Fruit fly (Drosophila melanogaster) whole organism, embryonic: ENCODE measurements around the gene CG8774.

ENCODE experiments used
- Aef1 ChIP-seq: fragments of 200-800 bp; sonication (Bioruptor generic); IDR thresholded peaks from 3 replicates; pipeline ENCODE4 v1.3.6; 2022; ENCODE audit warnings: missing biosample characterization, missing genetic modification characterization
- BtbVII ChIP-seq: fragments of 200-800 bp; sonication (Bioruptor generic); optimal IDR thresholded peaks from 3 replicates; lab custom pipeline; 2017; ENCODE audit warnings: missing biosample characterization, mild to moderate bottlenecking, missing genetic modification characterization
- CG10431 ChIP-seq: fragments of 200-800 bp; sonication (Bioruptor generic); optimal IDR thresholded peaks from 3 replicates; lab custom pipeline; 2018; ENCODE audit warnings: missing biosample characterization, mild to moderate bottlenecking, missing genetic modification characterization
- CG11093 ChIP-seq: fragments of 200-800 bp; sonication (Bioruptor generic); IDR thresholded peaks from 3 replicates; pipeline ENCODE4 v1.3.6; 2022; ENCODE audit warnings: missing biosample characterization, missing genetic modification characterization
- CG12744 ChIP-seq: fragments of 200-800 bp; sonication (Bioruptor generic); optimal IDR thresholded peaks from 2 replicates; lab custom pipeline; 2016; ENCODE audit warnings: missing biosample characterization, missing genetic modification characterization
- CG13287 ChIP-seq: fragments of 200-800 bp; sonication (Bioruptor generic); IDR thresholded peaks from 2 replicates; pipeline ENCODE4 v1.3.6; 2022; ENCODE audit warnings: missing biosample characterization, missing genetic modification characterization; ENCODE audit not compliant: partially characterized antibody
- CG13775 ChIP-seq: fragments of 200-800 bp; sonication (Bioruptor generic); optimal IDR thresholded peaks from 3 replicates; lab custom pipeline; 2017; ENCODE audit warnings: missing biosample characterization, mild to moderate bottlenecking, missing genetic modification characterization
- CG14965 ChIP-seq: fragments of 200-800 bp; sonication (Bioruptor generic); optimal IDR thresholded peaks from 2 replicates; lab custom pipeline; 2016; ENCODE audit warnings: missing biosample characterization, missing genetic modification characterization, borderline replicate concordance
- CG1529 ChIP-seq: fragments of 200-800 bp; sonication (Bioruptor generic); optimal IDR thresholded peaks from 3 replicates; lab custom pipeline; 2018; ENCODE audit warnings: missing biosample characterization, missing genetic modification characterization
- CG2875 ChIP-seq: fragments of 200-800 bp; sonication (Bioruptor generic); optimal IDR thresholded peaks from 2 replicates; lab custom pipeline; 2017; ENCODE audit warnings: missing biosample characterization, mild to moderate bottlenecking, missing genetic modification characterization, missing genetic modification reagents
- CG31224 ChIP-seq: fragments of 200-800 bp; sonication (Bioruptor generic); IDR thresholded peaks from 2 replicates; pipeline ENCODE4 v1.3.6; 2022; ENCODE audit warnings: missing biosample characterization, missing genetic modification characterization
- CG4820 ChIP-seq: fragments of 200-800 bp; sonication (Bioruptor generic); optimal IDR thresholded peaks from 3 replicates; lab custom pipeline; 2016; ENCODE audit warnings: missing biosample characterization, missing genetic modification characterization
- CG6654 ChIP-seq: fragments of 200-800 bp; sonication (Bioruptor generic); optimal IDR thresholded peaks from 2 replicates; lab custom pipeline; 2017; ENCODE audit warnings: missing biosample characterization, mild to moderate bottlenecking, missing genetic modification characterization
- CG7372 ChIP-seq: fragments of 200-800 bp; sonication (Bioruptor generic); IDR thresholded peaks from 2 replicates; pipeline ENCODE4 v1.3.6; 2022; ENCODE audit warnings: missing biosample characterization, missing genetic modification characterization
- CG8478 ChIP-seq: fragments of >200 bp; optimal IDR thresholded peaks from 2 replicates; lab custom pipeline; 2018
- CG9876 ChIP-seq: fragments of 200-800 bp; sonication (Bioruptor generic); optimal IDR thresholded peaks from 2 replicates; lab custom pipeline; 2016; ENCODE audit warnings: missing biosample characterization, missing genetic modification characterization
- CHES-1-like ChIP-seq: fragments of 200-800 bp; sonication (Bioruptor generic); optimal IDR thresholded peaks from 2 replicates; lab custom pipeline; 2016; ENCODE audit warnings: missing biosample characterization, missing genetic modification characterization
- Doc3 ChIP-seq: fragments of 200-800 bp; sonication (Bioruptor generic); IDR thresholded peaks from 3 replicates; pipeline ENCODE4 v1.3.6; 2022; ENCODE audit warnings: missing biosample characterization, missing genetic modification characterization; ENCODE audit not compliant: partially characterized antibody
- Gsc ChIP-seq: fragments of 200-800 bp; sonication (Bioruptor generic); IDR thresholded peaks from 2 replicates; pipeline ENCODE4 v1.3.6; 2022; ENCODE audit warnings: missing biosample characterization, missing genetic modification characterization
- HHEX ChIP-seq: fragments of 200-800 bp; sonication (Bioruptor generic); optimal IDR thresholded peaks from 3 replicates; lab custom pipeline; 2017; ENCODE audit warnings: missing biosample characterization, mild to moderate bottlenecking, missing genetic modification characterization, missing genetic modification reagents
- Hr78 ChIP-seq, 2 experiments: fragments of 200-800 bp in 1 of 2; fragments of >200 bp in 1 of 2; sonication (Bioruptor generic) in 1 of 2; optimal IDR thresholded peaks; 2 replicates each; lab custom pipeline; 2017 to 2019; ENCODE audit warnings: missing biosample characterization in 2 of 2, missing genetic modification characterization in 2 of 2, mild to moderate bottlenecking in 1 of 2, moderate library complexity in 1 of 2
- Jarid2 ChIP-seq: fragments of 200-800 bp; sonication (Bioruptor generic); optimal IDR thresholded peaks from 3 replicates; lab custom pipeline; 2017; ENCODE audit warnings: mild to moderate bottlenecking, missing biosample characterization, missing genetic modification reagents, missing genetic modification characterization
- Nf-YC ChIP-seq: fragments of 200-800 bp; optimal IDR thresholded peaks from 3 replicates; lab custom pipeline; 2019; ENCODE audit warnings: missing biosample characterization, mild to moderate bottlenecking, missing genetic modification characterization, moderate library complexity
- Oli ChIP-seq: fragments of 200-800 bp; sonication (Bioruptor generic); optimal IDR thresholded peaks from 2 replicates; lab custom pipeline; 2018; ENCODE audit warnings: missing biosample characterization, mild to moderate bottlenecking, missing genetic modification characterization, moderate library complexity
- Poxn ChIP-seq: fragments of 200-800 bp; sonication (Bioruptor generic); IDR thresholded peaks from 2 replicates; pipeline ENCODE4 v1.3.6; 2022; ENCODE audit warnings: missing biosample characterization, missing genetic modification characterization
- Ravus ChIP-seq: fragments of 200-800 bp; sonication (Bioruptor generic); IDR thresholded peaks from 2 replicates; pipeline ENCODE4 v1.3.6; 2022; ENCODE audit warnings: missing biosample characterization, missing genetic modification characterization
- Taf1 ChIP-seq: fragments of 200-800 bp; sonication (Bioruptor generic); IDR thresholded peaks from 2 replicates; pipeline ENCODE4 v1.3.6; 2022; ENCODE audit warnings: missing biosample characterization, missing genetic modification characterization
- Trl ChIP-seq, 3 experiments: fragments of >200 bp in 2 of 3; fragments of 200-800 bp in 1 of 3; sonication (Bioruptor generic) in 1 of 3; optimal IDR thresholded peaks; 2 replicates in 1 of 3; 3 replicates in 2 of 3; lab custom pipeline; 2016 to 2017; ENCODE audit warnings: missing biosample characterization in 1 of 3, missing genetic modification characterization in 1 of 3
- cad ChIP-seq: fragments of >200 bp; optimal IDR thresholded peaks from 2 replicates; lab custom pipeline; 2017; ENCODE audit warnings: missing biosample characterization, missing genetic modification characterization
- chinmo ChIP-seq: fragments of 200-800 bp; sonication (Bioruptor generic); IDR thresholded peaks from 4 replicates; pipeline ENCODE4 v1.3.6; 2022; ENCODE audit warnings: missing biosample characterization, missing genetic modification characterization; ENCODE audit not compliant: partially characterized antibody
- danr ChIP-seq: fragments of 200-800 bp; sonication (Bioruptor generic); IDR thresholded peaks from 2 replicates; pipeline ENCODE4 v1.3.6; 2022; ENCODE audit warnings: missing biosample characterization, missing genetic modification characterization
- fd102C ChIP-seq: fragments of 200-800 bp; sonication (Bioruptor generic); optimal IDR thresholded peaks from 2 replicates; lab custom pipeline; 2018; ENCODE audit warnings: missing biosample characterization, mild to moderate bottlenecking, missing genetic modification characterization, moderate library complexity
- gsb ChIP-seq: fragments of 200-800 bp; sonication (Bioruptor generic); IDR thresholded peaks from 2 replicates; pipeline ENCODE4 v1.3.6; 2022; ENCODE audit warnings: missing biosample characterization, missing genetic modification characterization
- jigr1 ChIP-seq: fragments of 200-800 bp; sonication (Bioruptor generic); IDR thresholded peaks from 3 replicates; pipeline ENCODE4 v1.3.6; 2022; ENCODE audit warnings: missing biosample characterization, missing genetic modification characterization
- lbe ChIP-seq: fragments of 200-800 bp; sonication (Bioruptor generic); optimal IDR thresholded peaks from 2 replicates; lab custom pipeline; 2016; ENCODE audit warnings: missing biosample characterization, mild to moderate bottlenecking, missing genetic modification characterization
- lilli ChIP-seq: fragments of 200-800 bp; sonication (Bioruptor generic); optimal IDR thresholded peaks from 3 replicates; lab custom pipeline; 2016; ENCODE audit warnings: missing biosample characterization, missing genetic modification characterization
- salm ChIP-seq: fragments of 200-800 bp; sonication (Bioruptor generic); optimal IDR thresholded peaks from 2 replicates; lab custom pipeline; 2018; ENCODE audit warnings: missing biosample characterization, mild to moderate bottlenecking, missing genetic modification characterization
- seq ChIP-seq: fragments of 200-800 bp; sonication (Bioruptor generic); IDR thresholded peaks from 2 replicates; pipeline ENCODE4 v1.3.6; 2022; ENCODE audit warnings: missing biosample characterization, missing genetic modification characterization
- sna ChIP-seq: fragments of 200-800 bp; sonication (Bioruptor generic); IDR thresholded peaks from 2 replicates; pipeline ENCODE4 v1.3.6; 2022; ENCODE audit warnings: missing biosample characterization, missing genetic modification characterization; ENCODE audit not compliant: partially characterized antibody
- sqz ChIP-seq: fragments of 200-800 bp; sonication (Bioruptor generic); optimal IDR thresholded peaks from 3 replicates; lab custom pipeline; 2018; ENCODE audit warnings: missing biosample characterization, mild to moderate bottlenecking, missing genetic modification characterization
- sug ChIP-seq: fragments of 200-800 bp; optimal IDR thresholded peaks from 2 replicates; lab custom pipeline; 2019; ENCODE audit warnings: missing biosample characterization, mild to moderate bottlenecking, missing genetic modification characterization, moderate library complexity
- trh ChIP-seq: fragments of 200-800 bp; sonication (Bioruptor generic); optimal IDR thresholded peaks from 2 replicates; lab custom pipeline; 2016; ENCODE audit warnings: missing biosample characterization, missing genetic modification characterization
- ttk ChIP-seq: fragments of 200-800 bp; sonication (Bioruptor generic); IDR thresholded peaks from 2 replicates; pipeline ENCODE4 v2.1.2; 2022; ENCODE audit warnings: missing biosample characterization, missing genetic modification characterization
- tup ChIP-seq: fragments of 200-800 bp; sonication (Bioruptor generic); optimal IDR thresholded peaks from 2 replicates; lab custom pipeline; 2016; ENCODE audit warnings: missing biosample characterization, mild to moderate bottlenecking, missing genetic modification characterization, moderate library complexity
- wek ChIP-seq: fragments of 200-800 bp; sonication (Bioruptor generic); optimal IDR thresholded peaks from 3 replicates; lab custom pipeline; 2018; ENCODE audit warnings: missing biosample characterization, mild to moderate bottlenecking, missing genetic modification characterization, moderate library complexity

The CG8774 gene

dm6 chr3R:13302348-13302747, 3.8 kb downstream of the CG8774 start, which contains the start of gene CG32473:
TSS of gene CG32473 (plus strand) at chr3R:13302648.
- TF ChIP-seq sug (tag; lab: Kevin White, UChicago) (peak; percentile 8), CG12744 (GFP tag; lab: Kevin White, UChicago) (no peak)
- TF ChIP-seq, all 482 proteins: peak for 1

dm6 chr3R:13303126-13303525, 4.6 kb downstream of the CG8774 start, which contains the start of gene CG43208:
TSS of gene CG43208 (plus strand) at chr3R:13303426.
- no peak for TF ChIP-seq Aef1 (GFP tag; lab: Robert Waterston, UW)
- no peak for TF ChIP-seq CG14965
- no peak for TF ChIP-seq fd102C (GFP tag; lab: Kevin White, UChicago)
- TF ChIP-seq CG6654 (GFP tag; lab: Kevin White, UChicago) = no peak
- TF ChIP-seq CG9876 (GFP tag; lab: Kevin White, UChicago) = no peak
- TF ChIP-seq Taf1 (GFP tag; lab: Robert Waterston, UW) = no peak
- no peak for TF ChIP-seq Poxn
- TF ChIP-seq ttk (GFP tag; lab: Robert Waterston, UW) = no peak
- TF ChIP-seq tup = no peak
- no peak for TF ChIP-seq Doc3
- no peak for TF ChIP-seq HHEX (GFP tag; lab: Kevin White, UChicago)
- TF ChIP-seq CG1529 (GFP tag; lab: Kevin White, UChicago) = no peak
- TF ChIP-seq sqz = no peak
- no peak for TF ChIP-seq CG11093
- TF ChIP-seq CG31224 (GFP tag; lab: Robert Waterston, UW) = no peak
- no peak for TF ChIP-seq CHES-1-like (GFP tag; lab: Kevin White, UChicago)
- no peak for TF ChIP-seq danr (GFP tag; lab: Robert Waterston, UW)
- TF ChIP-seq trh (GFP tag; lab: Kevin White, UChicago) = no peak
- no peak for TF ChIP-seq Ravus

dm6 chr3R:13304512-13305069, 6.0 kb downstream of the CG8774 start:
- no peak for TF ChIP-seq CG7372 (GFP tag; lab: Robert Waterston, UW)
- 0 out of 2 replicates have a peak, but pooled peaks have one; percentile 24 for TF ChIP-seq sna (GFP tag; lab: Robert Waterston, UW)
- peak; percentile 40; the same call in 1 of the 2 replicates for TF ChIP-seq CG13287 (GFP tag; lab: Robert Waterston, UW)
- TF ChIP-seq Jarid2 (GFP tag; lab: Kevin White, UChicago) = peak; percentile 36
- no peak for TF ChIP-seq lilli (GFP tag; lab: Kevin White, UChicago)
- peak; percentile 86 for TF ChIP-seq wek (GFP tag; lab: Kevin White, UChicago)
- TF ChIP-seq chinmo (GFP tag; lab: Robert Waterston, UW) = 0 out of 4 replicates have a peak, but pooled peaks have one; percentile 33
- peak; percentile 22 to 25 for TF ChIP-seq Trl (optimal IDR thresholded peaks at IDR 0.05; lab: Kevin White, UChicago)
- no peak for TF ChIP-seq Trl (GFP tag; optimal IDR thresholded peaks at IDR 0.05; lab: Kevin White, UChicago)
- TF ChIP-seq Gsc (GFP tag; lab: Robert Waterston, UW) = no peak

DNA sequence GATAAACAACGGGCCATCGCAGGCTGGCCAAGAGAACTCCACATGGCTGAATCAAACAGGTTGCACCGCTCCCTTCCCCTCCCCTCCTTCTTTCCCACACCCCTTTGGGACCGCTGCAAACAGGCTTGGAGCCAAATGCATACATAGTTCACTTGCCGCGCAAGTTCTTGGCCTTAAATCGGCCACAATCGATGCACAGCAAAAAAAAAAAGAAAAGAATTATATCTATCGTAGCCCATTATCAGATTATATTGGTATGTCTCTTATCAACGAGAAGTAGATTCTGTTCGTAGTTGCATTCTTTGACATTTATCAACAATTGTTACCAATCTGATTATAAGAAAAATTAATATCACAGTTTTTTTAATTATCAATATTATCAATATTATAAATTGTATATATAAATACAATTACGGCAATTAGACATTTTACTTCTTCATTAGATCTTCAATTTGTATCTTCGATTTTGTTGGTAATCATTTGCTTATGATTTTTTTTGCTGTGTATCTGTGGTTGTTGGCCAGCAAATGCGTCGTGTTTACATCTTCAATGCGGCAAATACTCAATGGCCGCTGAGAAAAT, 6.8 kb downstream of the CG8774 start:
- TF ChIP-seq Nf-YC (tag; lab: Kevin White, UChicago) = no peak
- TF ChIP-seq salm = no peak
- no peak for TF ChIP-seq HHEX (GFP tag; lab: Kevin White, UChicago)
- TF ChIP-seq lbe (GFP tag; lab: Kevin White, UChicago) = peak; percentile 62
- TF ChIP-seq CG13775 = peak; percentile 3
- TF ChIP-seq cad (GFP tag; lab: Kevin White, UChicago) = no peak
- TF ChIP-seq CG4820 (GFP tag; lab: Kevin White, UChicago) = peak; percentile 36
- TF ChIP-seq gsb (GFP tag; lab: Robert Waterston, UW) = no peak
- no peak for TF ChIP-seq jigr1 (GFP tag; lab: Robert Waterston, UW)
- TF ChIP-seq CG8478 = no peak
- TF ChIP-seq BtbVII (GFP tag; lab: Kevin White, UChicago) = no peak
- peak; percentile 53 for TF ChIP-seq Oli (tag; lab: Kevin White, UChicago)
- TF ChIP-seq seq = 0 out of 2 replicates have a peak, but pooled peaks have one; percentile 26
- TF ChIP-seq CG10431 (GFP tag; lab: Kevin White, UChicago) = peak; percentile 62
- TF ChIP-seq CG2875 (GFP tag; lab: Kevin White, UChicago) = peak; percentile 48
- peak in 1 of 2 experiments; percentile 29 for TF ChIP-seq Hr78 (GFP tag; optimal IDR thresholded peaks at IDR 0.05; lab: Kevin White, UChicago)
